Worm (Caenorhabditis elegans) whole organism, L4/young adult: Measurements from ENCODE around the gene gst-16.

Experiments used
- W03F9.2 ChIP-seq: fragments of 150-350 bp; optimal IDR thresholded peaks from 2 replicates; lab custom pipeline; 2014; ENCODE audit warnings: missing biosample characterization, missing genetic modification characterization
- dao-5 ChIP-seq: sonication (generic microtip); optimal IDR thresholded peaks from 2 replicates; lab custom pipeline; 2016; ENCODE audit warnings: missing genotype, missing genetic modification characterization, moderate library complexity, missing compliant biosample characterization
- him-1 ChIP-seq: sonication (generic microtip); optimal IDR thresholded peaks from 2 replicates; lab custom pipeline; 2016; ENCODE audit warnings: missing genotype, missing genetic modification reagents, missing genetic modification characterization, missing compliant biosample characterization

DNA sequence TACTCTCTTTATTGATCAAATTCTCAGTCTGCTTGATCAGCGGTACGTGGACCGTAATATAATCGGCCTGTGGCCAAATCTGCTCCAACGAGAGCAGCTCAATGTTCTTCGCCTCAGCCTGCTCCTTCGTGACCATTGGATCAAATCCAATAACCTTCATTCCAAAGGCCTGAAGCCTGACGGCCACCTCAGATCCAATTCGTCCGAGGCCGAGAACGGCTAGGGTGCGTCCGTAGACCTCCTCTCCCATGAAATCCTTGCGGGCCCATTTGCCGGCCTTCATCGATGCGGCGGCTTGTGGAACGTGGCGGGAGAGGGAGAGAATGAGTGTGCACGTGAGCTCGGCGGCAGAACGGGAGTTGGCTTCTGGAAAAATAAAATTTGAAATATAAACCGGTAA, 13.2 kb upstream of the gst-16 start:
- TF ChIP-seq W03F9.2 (tag; lab: Kevin White, UChicago): no peak
- no peak for TF ChIP-seq him-1 (tag; lab: Kevin White, UChicago)
- no peak for TF ChIP-seq dao-5 (tag; lab: Kevin White, UChicago)
